Fruit fly (Drosophila melanogaster) whole organism, wandering third instar larva: Measurements from ENCODE around the gene CG7992.

Experiments used
- CG9705 ChIP-seq: fragments of 200-800 bp; sonication (Bioruptor generic); optimal IDR thresholded peaks from 2 replicates; lab custom pipeline; 2018; ENCODE audit warnings: missing biosample characterization, mild to moderate bottlenecking, missing genetic modification characterization
- CrebA ChIP-seq: fragments of 200-800 bp; sonication (Bioruptor generic); optimal IDR thresholded peaks from 2 replicates; lab custom pipeline; 2016; ENCODE audit warnings: missing biosample characterization, mild to moderate bottlenecking, missing genetic modification characterization, borderline replicate concordance
- GATAd ChIP-seq: sonication (Bioruptor generic); optimal IDR thresholded peaks from 2 replicates; lab custom pipeline; 2016; ENCODE audit warnings: missing biosample characterization, missing genetic modification characterization
- OdsH ChIP-seq: fragments of 200-800 bp; sonication (Bioruptor generic); optimal IDR thresholded peaks from 2 replicates; lab custom pipeline; 2016; ENCODE audit warnings: missing biosample characterization, mild to moderate bottlenecking, missing genetic modification characterization
- Rel ChIP-seq, 2 experiments: fragments of 200-800 bp; sonication (Bioruptor generic) in 1 of 2; optimal IDR thresholded peaks; 2 replicates in 1 of 2; 3 replicates in 1 of 2; lab custom pipeline; 2016 to 2019; ENCODE audit warnings: mild to moderate bottlenecking in 2 of 2, missing biosample characterization in 2 of 2, missing genetic modification characterization in 2 of 2, moderate library complexity in 1 of 2
- dmrt93B ChIP-seq: fragments of 200-800 bp; sonication (Bioruptor generic); optimal IDR thresholded peaks from 2 replicates; lab custom pipeline; 2018; ENCODE audit warnings: missing biosample characterization, mild to moderate bottlenecking, missing genetic modification characterization
- foxo ChIP-seq, 2 experiments: fragments of 200-800 bp; sonication (Bioruptor generic); optimal IDR thresholded peaks; 2 replicates in 1 of 2; 3 replicates in 1 of 2; lab custom pipeline; 2016 to 2017; ENCODE audit warnings: missing biosample characterization in 2 of 2, missing genetic modification characterization in 2 of 2
- tai ChIP-seq: sonication (Bioruptor generic); optimal IDR thresholded peaks from 2 replicates; lab custom pipeline; 2016; ENCODE audit warnings: missing biosample characterization, missing genetic modification characterization

CG7992 gene

dm6 chrX:19201630-19202029, 45.4 kb downstream of the CG7992 start, which contains the start of gene CG7990:
Gene CG7990 (minus strand): TSS chrX:19201979.
- no peak for TF ChIP-seq CG9705
- TF ChIP-seq OdsH (GFP tag; lab: Kevin White, UChicago): no peak
- no peak for TF ChIP-seq GATAd (GFP tag; lab: Kevin White, UChicago)
- no peak for TF ChIP-seq CrebA (GFP tag; lab: Kevin White, UChicago)
- no peak for TF ChIP-seq foxo (GFP tag; optimal IDR thresholded peaks at IDR 0.05; lab: Kevin White, UChicago)
- no peak for TF ChIP-seq dmrt93B (GFP tag; lab: Kevin White, UChicago)
- no peak for TF ChIP-seq Rel (GFP tag; optimal IDR thresholded peaks at IDR 0.05; lab: Kevin White, UChicago)
- no peak for TF ChIP-seq Rel (tag; optimal IDR thresholded peaks at IDR 0.05; lab: Kevin White, UChicago)
- no peak for TF ChIP-seq tai (GFP tag; lab: Kevin White, UChicago)
